Fruit fly (Drosophila melanogaster) whole organism, pupa: ENCODE measurements around the gene CG31249.

Source experiments
- CG10348 ChIP-seq: fragments of 200-800 bp; sonication (Bioruptor generic); IDR thresholded peaks from 2 replicates; pipeline ENCODE4 v1.3.6; 2022; ENCODE audit warnings: missing biosample characterization, missing genetic modification characterization
- CG12605 ChIP-seq: fragments of 200-800 bp; sonication (Bioruptor generic); IDR thresholded peaks from 2 replicates; pipeline ENCODE4 v1.3.6; 2022; ENCODE audit warnings: missing biosample characterization, missing genetic modification characterization
- CG13204 ChIP-seq: fragments of 200-800 bp; sonication (Bioruptor generic); optimal IDR thresholded peaks from 2 replicates; lab custom pipeline; 2018; ENCODE audit warnings: missing biosample characterization, mild to moderate bottlenecking, missing genetic modification characterization, moderate library complexity
- CG14655 ChIP-seq: fragments of 200-800 bp; sonication (Bioruptor generic); optimal IDR thresholded peaks from 3 replicates; lab custom pipeline; 2017; ENCODE audit warnings: mild to moderate bottlenecking, missing biosample characterization, missing genetic modification reagents, missing genetic modification characterization
- CG32121 ChIP-seq: fragments of 200-800 bp; sonication (Bioruptor generic); IDR thresholded peaks from 2 replicates; pipeline ENCODE4 v1.3.6; 2022; ENCODE audit warnings: missing biosample characterization, missing genetic modification characterization
- CG34367 ChIP-seq: fragments of 200-800 bp; sonication (Bioruptor generic); optimal IDR thresholded peaks from 2 replicates; lab custom pipeline; 2018; ENCODE audit warnings: missing biosample characterization, mild to moderate bottlenecking, missing genetic modification characterization
- CG9948 ChIP-seq: fragments of 200-800 bp; sonication (Bioruptor generic); optimal IDR thresholded peaks from 2 replicates; lab custom pipeline; 2018; ENCODE audit warnings: missing biosample characterization, mild to moderate bottlenecking, missing genetic modification characterization, moderate library complexity
- D1 ChIP-seq: fragments of 200-800 bp; sonication (Bioruptor generic); optimal IDR thresholded peaks from 2 replicates; lab custom pipeline; 2018; ENCODE audit warnings: missing biosample characterization, mild to moderate bottlenecking, missing genetic modification characterization, moderate library complexity
- EcR ChIP-seq: fragments of 200-800 bp; sonication (Bioruptor generic); optimal IDR thresholded peaks from 3 replicates; lab custom pipeline; 2019; ENCODE audit warnings: missing biosample characterization, missing genetic modification characterization, mild to moderate bottlenecking, moderate library complexity, missing genetic modification reagents
- Pif1A ChIP-seq: fragments of 200-800 bp; sonication (Bioruptor generic); optimal IDR thresholded peaks from 3 replicates; lab custom pipeline; 2016; ENCODE audit warnings: missing biosample characterization, missing genetic modification characterization
- Pif1B ChIP-seq: fragments of 200-800 bp; sonication (Bioruptor generic); optimal IDR thresholded peaks from 3 replicates; lab custom pipeline; 2016; ENCODE audit warnings: missing biosample characterization, missing genetic modification characterization
- Snoo ChIP-seq: fragments of 200-800 bp; sonication (Bioruptor generic); optimal IDR thresholded peaks from 3 replicates; lab custom pipeline; 2017; ENCODE audit warnings: missing biosample characterization, mild to moderate bottlenecking, missing genetic modification characterization, inconsistent platforms
- fd96Ca ChIP-seq: fragments of 200-800 bp; sonication (Bioruptor generic); IDR thresholded peaks from 3 replicates; pipeline ENCODE4 v1.3.6; 2022; ENCODE audit warnings: missing biosample characterization, missing genetic modification characterization
- gl ChIP-seq: fragments of 200-800 bp; sonication (Bioruptor generic); optimal IDR thresholded peaks from 2 replicates; lab custom pipeline; 2018; ENCODE audit warnings: missing biosample characterization, mild to moderate bottlenecking, missing genetic modification characterization

DNA sequence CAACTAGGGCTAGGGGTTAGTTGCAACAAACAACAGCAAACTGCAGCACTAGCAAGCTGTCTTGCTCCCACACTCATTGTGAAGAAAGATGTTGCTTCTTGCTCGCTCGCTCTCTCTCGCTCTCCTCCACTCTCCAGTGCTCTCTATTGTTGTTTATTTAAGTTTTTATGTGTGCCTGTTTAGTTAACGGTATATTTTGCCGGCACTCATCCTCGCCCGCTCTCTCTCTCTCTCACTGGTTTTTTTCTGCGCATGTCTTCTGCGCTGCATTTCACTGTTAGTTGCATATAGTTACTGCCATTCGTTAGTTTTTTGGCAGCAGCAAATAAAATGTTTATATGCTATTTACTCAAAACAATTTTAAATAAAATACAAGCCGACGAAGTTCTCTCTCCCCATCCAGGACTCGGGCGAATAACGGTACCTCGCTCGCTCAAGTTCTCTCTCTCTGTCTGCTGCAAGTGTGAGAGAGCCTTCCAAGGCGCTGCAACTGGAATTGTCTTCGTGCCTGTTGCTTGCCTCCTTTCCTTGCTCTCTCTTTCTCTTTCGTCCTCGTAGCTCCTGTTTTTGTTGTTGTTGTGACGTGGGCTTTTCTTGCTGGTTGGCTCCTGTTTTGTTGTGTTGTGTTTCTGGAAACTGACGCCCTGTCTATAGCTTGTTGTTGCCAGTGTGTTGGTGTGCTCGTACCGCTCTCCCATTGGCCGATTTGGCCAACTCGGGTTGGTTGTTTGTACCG, 20.6 kb downstream of the CG31249 start:
- TF ChIP-seq Pif1B: no peak
- TF ChIP-seq gl (tag; lab: Kevin White, UChicago): no peak
- no peak for TF ChIP-seq CG10348 (GFP tag; lab: Robert Waterston, UW)
- no peak for TF ChIP-seq CG14655
- TF ChIP-seq CG34367 (tag; lab: Kevin White, UChicago): no peak
- no peak for TF ChIP-seq Snoo (tag; lab: Kevin White, UChicago)
- no peak for TF ChIP-seq Pif1A (GFP tag; lab: Kevin White, UChicago)
- no peak for TF ChIP-seq D1 (tag; lab: Kevin White, UChicago)
- TF ChIP-seq EcR (GFP tag; lab: Kevin White, UChicago): no peak
- no peak for TF ChIP-seq CG13204 (GFP tag; lab: Kevin White, UChicago)
- no peak for TF ChIP-seq fd96Ca (GFP tag; lab: Robert Waterston, UW)
- no peak for TF ChIP-seq CG12605 (GFP tag; lab: Robert Waterston, UW)
- TF ChIP-seq CG32121: no peak
- no peak for TF ChIP-seq CG9948 (tag; lab: Kevin White, UChicago)
